Fruit fly (Drosophila melanogaster): ENCODE results near the gene Ptpa.

Ptpa gene

DNA sequence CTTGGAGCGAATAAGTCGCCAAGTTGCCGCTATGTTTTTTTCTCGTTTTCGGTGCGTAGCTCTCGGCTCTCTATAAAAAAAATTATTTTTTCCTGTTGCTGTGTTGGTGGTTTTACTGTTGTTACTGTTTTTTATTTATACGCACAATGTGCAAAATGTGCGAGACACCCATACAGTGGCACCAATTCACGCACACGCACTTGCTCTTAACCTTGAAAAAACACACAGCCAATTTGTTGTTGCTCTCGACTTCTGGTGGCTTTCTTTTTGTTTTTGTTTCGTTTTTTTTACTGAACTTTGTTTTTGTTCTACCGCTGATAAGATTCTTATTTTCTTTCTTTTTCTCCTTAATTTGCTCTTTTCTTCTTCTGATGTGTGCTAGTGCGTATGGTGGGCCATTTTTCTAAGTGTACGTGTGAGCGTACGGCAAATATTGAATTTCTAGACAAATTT, 20.6 kb upstream of the Ptpa start (continued):
- TF ChIP-seq CG15269 (tag; optimal IDR thresholded peaks at IDR 0.05) (no peak), CG15696 (tag; optimal IDR thresholded peaks at IDR 0.05) (no peak), Atf6 (GFP tag; IDR thresholded peaks at IDR 0.05) (peak; percentile 52; the same call in 1 of the 2 replicates), jing (GFP tag; optimal IDR thresholded peaks at IDR 0.05) (no peak), ftz-f1 (GFP tag; optimal IDR thresholded peaks at IDR 0.05) (peak; percentile 96), amos (GFP tag; IDR thresholded peaks at IDR 0.05; ENCODE audit: partially characterized antibody) (no peak), Meics (GFP tag; optimal IDR thresholded peaks at IDR 0.05) (peak; percentile 19), ERR (GFP tag; optimal IDR thresholded peaks at IDR 0.05) (peak; percentile 14), tx (GFP tag; optimal IDR thresholded peaks at IDR 0.05) (peak; percentile 13), CG9609 (GFP tag; optimal IDR thresholded peaks at IDR 0.05) (peak; percentile 43), p53 (GFP tag; optimal IDR thresholded peaks at IDR 0.05) (peak; percentile 5), CG10979 (tag; optimal IDR thresholded peaks at IDR 0.05) (no peak), sob (GFP tag; IDR thresholded peaks at IDR 0.05) (peak; percentile 68), lab (GFP tag; optimal IDR thresholded peaks at IDR 0.05) (peak; percentile 41), sd (tag; optimal IDR thresholded peaks at IDR 0.05) (peak; percentile 28), CG8944 (GFP tag; optimal IDR thresholded peaks at IDR 0.05) (peak; percentile 0), CG9797 (GFP tag; optimal IDR thresholded peaks at IDR 0.05) (no peak), bowl (GFP tag; IDR thresholded peaks at IDR 0.05) (no peak), en (GFP tag; optimal IDR thresholded peaks at IDR 0.05) (no peak), CG1792 (GFP tag; optimal IDR thresholded peaks at IDR 0.05) (peak; percentile 3), slbo (GFP tag; IDR thresholded peaks at IDR 0.05) (peak; percentile 63), Abd-B (GFP tag; optimal IDR thresholded peaks at IDR 0.05) (no peak), CG15514 (GFP tag; optimal IDR thresholded peaks at IDR 0.05) (peak; percentile 37), lbe (GFP tag; optimal IDR thresholded peaks at IDR 0.05) (no peak), CG2120 (GFP tag; optimal IDR thresholded peaks at IDR 0.05) (peak; percentile 74), Ets65A (GFP tag) (peak; percentile 55), CG14441 (GFP tag; IDR thresholded peaks at IDR 0.05) (0 out of 2 replicates have a peak, but pooled peaks have one; percentile 46), chif (GFP tag; optimal IDR thresholded peaks at IDR 0.05) (peak in 1 of 2 experiments; percentile 57), CG32772 (GFP tag; IDR thresholded peaks at IDR 0.05) (0 out of 2 replicates have a peak, but pooled peaks have one; percentile 9), shn (GFP tag; optimal IDR thresholded peaks at IDR 0.05) (peak; percentile 15), Adf1 (GFP tag; IDR thresholded peaks at IDR 0.05) (peak; percentile 13; the same call in 1 of the 2 replicates), vnd (GFP tag; IDR thresholded peaks at IDR 0.05; ENCODE audit: partially characterized antibody) (no peak), ems (GFP tag; optimal IDR thresholded peaks at IDR 0.05) (no peak), sqz (GFP tag; optimal IDR thresholded peaks at IDR 0.05) (peak; percentile 22), Vsx1 (GFP tag; optimal IDR thresholded peaks at IDR 0.05) (peak; percentile 18), Myb (GFP tag; optimal IDR thresholded peaks at IDR 0.05) (peak; percentile 6), sug (tag; optimal IDR thresholded peaks at IDR 0.05) (peak; percentile 22), gro (GFP tag; optimal IDR thresholded peaks at IDR 0.05) (peak; percentile 33), tap (tag; optimal IDR thresholded peaks at IDR 0.05) (no peak), eve (GFP tag; optimal IDR thresholded peaks at IDR 0.05) (no peak), CG13624 (GFP tag; optimal IDR thresholded peaks at IDR 0.05) (peak; percentile 45), unpg (GFP tag; optimal IDR thresholded peaks at IDR 0.05) (no peak), HHEX (GFP tag; optimal IDR thresholded peaks at IDR 0.05) (peak; percentile 41), pum (GFP tag; optimal IDR thresholded peaks at IDR 0.05) (peak; percentile 4), Ets97D (GFP tag; optimal IDR thresholded peaks at IDR 0.05) (no peak), lilli (GFP tag; optimal IDR thresholded peaks at IDR 0.05) (peak; percentile 46), Trl (optimal IDR thresholded peaks at IDR 0.05) (peak in 1 of 2 experiments; percentile 10), Trl (GFP tag; optimal IDR thresholded peaks at IDR 0.05) (no peak), odd (GFP tag; optimal IDR thresholded peaks at IDR 0.05) (no peak), Bgb (GFP tag; IDR thresholded peaks at IDR 0.05; ENCODE audit: partially characterized antibody) (no peak), mam (GFP tag; optimal IDR thresholded peaks at IDR 0.05) (peak; percentile 38), Atf3 (GFP tag; optimal IDR thresholded peaks at IDR 0.05) (no peak)
